Fruit fly (Drosophila melanogaster) whole organism, embryonic: ENCODE results near the gene CG8907.

Experiments used
- Atf3 ChIP-seq: fragments of 200-800 bp; sonication (Bioruptor generic); optimal IDR thresholded peaks from 3 replicates; lab custom pipeline; 2016; ENCODE audit warnings: missing biosample characterization, missing genetic modification characterization
- CG10959 ChIP-seq: fragments of 200-800 bp; sonication (Bioruptor generic); IDR thresholded peaks from 2 replicates; pipeline ENCODE4 v1.3.6; 2022; ENCODE audit warnings: missing biosample characterization, missing genetic modification characterization
- CG12299 ChIP-seq: fragments of 200-800 bp; sonication (Bioruptor generic); optimal IDR thresholded peaks from 2 replicates; lab custom pipeline; 2018; ENCODE audit warnings: missing biosample characterization, mild to moderate bottlenecking, missing genetic modification characterization
- CG12659 ChIP-seq: fragments of 200-800 bp; sonication (Bioruptor generic); optimal IDR thresholded peaks from 3 replicates; lab custom pipeline; 2017; ENCODE audit warnings: mild to moderate bottlenecking, missing biosample characterization, missing genetic modification reagents, missing genetic modification characterization
- CG12942 ChIP-seq: fragments of 200-800 bp; sonication (Bioruptor generic); optimal IDR thresholded peaks from 3 replicates; lab custom pipeline; 2016; ENCODE audit warnings: missing biosample characterization, missing genetic modification characterization
- CG14014 ChIP-seq: fragments of 200-800 bp; sonication (Bioruptor generic); IDR thresholded peaks from 2 replicates; pipeline ENCODE4 v1.3.6; 2022; ENCODE audit warnings: missing biosample characterization, missing genetic modification characterization
- CG1529 ChIP-seq: fragments of 200-800 bp; sonication (Bioruptor generic); optimal IDR thresholded peaks from 3 replicates; lab custom pipeline; 2018; ENCODE audit warnings: missing biosample characterization, missing genetic modification characterization
- CG1603 ChIP-seq: fragments of 200-800 bp; sonication (Bioruptor generic); optimal IDR thresholded peaks from 2 replicates; lab custom pipeline; 2019; ENCODE audit warnings: missing biosample characterization, mild to moderate bottlenecking, missing genetic modification characterization, moderate library complexity
- CG18764 ChIP-seq: fragments of 200-800 bp; sonication (Bioruptor generic); optimal IDR thresholded peaks from 3 replicates; lab custom pipeline; 2016; ENCODE audit warnings: missing biosample characterization, missing genetic modification characterization
- CG2116 ChIP-seq: fragments of 200-800 bp; sonication (Bioruptor generic); optimal IDR thresholded peaks from 3 replicates; lab custom pipeline; 2018; ENCODE audit warnings: missing biosample characterization, mild to moderate bottlenecking, missing genetic modification characterization
- CG2120 ChIP-seq: fragments of 200-800 bp; sonication (Bioruptor generic); optimal IDR thresholded peaks from 3 replicates; lab custom pipeline; 2016; ENCODE audit warnings: missing biosample characterization, missing genetic modification characterization
- CG2889 ChIP-seq: fragments of 200-800 bp; sonication (Bioruptor generic); IDR thresholded peaks from 3 replicates; pipeline ENCODE4 v1.3.6; 2022; ENCODE audit warnings: missing biosample characterization, missing genetic modification characterization
- CG33557 ChIP-seq: fragments of 200-800 bp; sonication (Bioruptor generic); optimal IDR thresholded peaks from 2 replicates; lab custom pipeline; 2019; ENCODE audit warnings: missing biosample characterization, mild to moderate bottlenecking, missing genetic modification characterization, moderate library complexity
- CG34376 ChIP-seq: fragments of 200-800 bp; sonication (Bioruptor generic); optimal IDR thresholded peaks from 2 replicates; lab custom pipeline; 2018; ENCODE audit warnings: missing biosample characterization, mild to moderate bottlenecking, missing genetic modification characterization
- CG6683 ChIP-seq: fragments of 200-800 bp; sonication (Bioruptor generic); optimal IDR thresholded peaks from 2 replicates; lab custom pipeline; 2017; ENCODE audit warnings: missing biosample characterization, mild to moderate bottlenecking, missing genetic modification characterization, missing genetic modification reagents
- CG6689 ChIP-seq: fragments of 200-800 bp; sonication (Bioruptor generic); IDR thresholded peaks from 2 replicates; pipeline ENCODE4 v1.3.6; 2022; ENCODE audit warnings: missing biosample characterization, missing genetic modification characterization
- CG7357 ChIP-seq: fragments of 200-800 bp; sonication (Bioruptor generic); IDR thresholded peaks from 3 replicates; pipeline ENCODE4 v1.3.6; 2022; ENCODE audit warnings: missing biosample characterization, missing genetic modification characterization
- CG7786 ChIP-seq: fragments of 200-800 bp; sonication (Bioruptor generic); optimal IDR thresholded peaks from 2 replicates; lab custom pipeline; 2016; ENCODE audit warnings: missing biosample characterization, missing genetic modification characterization
- CHES-1-like ChIP-seq: fragments of 200-800 bp; sonication (Bioruptor generic); optimal IDR thresholded peaks from 2 replicates; lab custom pipeline; 2016; ENCODE audit warnings: missing biosample characterization, missing genetic modification characterization
- Camta ChIP-seq: fragments of 200-800 bp; sonication (Bioruptor generic); optimal IDR thresholded peaks from 2 replicates; lab custom pipeline; 2016; ENCODE audit warnings: missing biosample characterization, missing genetic modification characterization
- E2f2 ChIP-seq: fragments of 200-800 bp; sonication (Bioruptor generic); IDR thresholded peaks from 2 replicates; pipeline ENCODE4 v1.3.6; 2022; ENCODE audit warnings: missing biosample characterization, missing genetic modification characterization
- H15 ChIP-seq: fragments of 200-800 bp; sonication (Bioruptor generic); IDR thresholded peaks from 3 replicates; pipeline ENCODE4 v1.3.6; 2022; ENCODE audit warnings: missing biosample characterization, missing genetic modification characterization
- Jarid2 ChIP-seq: fragments of 200-800 bp; sonication (Bioruptor generic); optimal IDR thresholded peaks from 3 replicates; lab custom pipeline; 2017; ENCODE audit warnings: mild to moderate bottlenecking, missing biosample characterization, missing genetic modification reagents, missing genetic modification characterization
- Lhr ChIP-seq: fragments of 200-800 bp; sonication (Bioruptor generic); optimal IDR thresholded peaks from 3 replicates; lab custom pipeline; 2017; ENCODE audit warnings: mild to moderate bottlenecking, missing biosample characterization, missing genetic modification reagents, missing genetic modification characterization
- Lpt ChIP-seq: fragments of >200 bp; optimal IDR thresholded peaks from 2 replicates; lab custom pipeline; 2018; ENCODE audit warnings: missing biosample characterization, missing genetic modification characterization
- Sin3A ChIP-seq: fragments of >200 bp; optimal IDR thresholded peaks from 2 replicates; lab custom pipeline; 2018
- Xbp1 ChIP-seq: fragments of 200-800 bp; sonication (Bioruptor generic); optimal IDR thresholded peaks from 3 replicates; lab custom pipeline; 2016; ENCODE audit warnings: missing biosample characterization, mild to moderate bottlenecking, missing genetic modification characterization
- Xrp1 ChIP-seq: fragments of 200-800 bp; sonication (Bioruptor generic); IDR thresholded peaks from 2 replicates; pipeline ENCODE4 v1.3.6; 2022; ENCODE audit warnings: missing biosample characterization, missing genetic modification characterization
- ap ChIP-seq: fragments of 200-800 bp; sonication (Bioruptor generic); IDR thresholded peaks from 2 replicates; pipeline ENCODE4 v1.3.6; 2022; ENCODE audit warnings: missing biosample characterization, missing genetic modification characterization
- cwo ChIP-seq: fragments of 200-800 bp; sonication (Bioruptor generic); optimal IDR thresholded peaks from 3 replicates; lab custom pipeline; 2017; ENCODE audit warnings: missing biosample characterization, missing genetic modification characterization, mild to moderate bottlenecking, moderate library complexity, missing genetic modification reagents
- disco-r ChIP-seq: fragments of 200-800 bp; sonication (Bioruptor generic); optimal IDR thresholded peaks from 2 replicates; lab custom pipeline; 2016; ENCODE audit warnings: missing biosample characterization, missing genetic modification characterization
- ewg ChIP-seq: fragments of 200-800 bp; sonication (Bioruptor generic); optimal IDR thresholded peaks from 3 replicates; lab custom pipeline; 2017; ENCODE audit warnings: mild to moderate bottlenecking, missing biosample characterization, missing genetic modification reagents, missing genetic modification characterization
- fd64A ChIP-seq: fragments of 200-800 bp; sonication (Bioruptor generic); optimal IDR thresholded peaks from 3 replicates; lab custom pipeline; 2018; ENCODE audit warnings: missing biosample characterization, mild to moderate bottlenecking, missing genetic modification characterization
- fru ChIP-seq: fragments of >200 bp; optimal IDR thresholded peaks from 2 replicates; lab custom pipeline; 2017
- gcm2 ChIP-seq: fragments of 200-800 bp; sonication (Bioruptor generic); optimal IDR thresholded peaks from 2 replicates; lab custom pipeline; 2016; ENCODE audit warnings: missing biosample characterization, missing genetic modification characterization
- gem ChIP-seq: fragments of 200-800 bp; sonication (Bioruptor generic); optimal IDR thresholded peaks from 2 replicates; lab custom pipeline; 2019; ENCODE audit warnings: missing biosample characterization, mild to moderate bottlenecking, missing genetic modification characterization, moderate library complexity
- grau ChIP-seq: fragments of 200-800 bp; optimal IDR thresholded peaks from 3 replicates; lab custom pipeline; 2019; ENCODE audit warnings: missing biosample characterization, mild to moderate bottlenecking, missing genetic modification characterization, moderate library complexity
- gsb ChIP-seq: fragments of 200-800 bp; sonication (Bioruptor generic); IDR thresholded peaks from 2 replicates; pipeline ENCODE4 v1.3.6; 2022; ENCODE audit warnings: missing biosample characterization, missing genetic modification characterization
- hbn ChIP-seq: fragments of 200-800 bp; sonication (Bioruptor generic); IDR thresholded peaks from 2 replicates; pipeline ENCODE4 v1.3.6; 2022; ENCODE audit warnings: missing biosample characterization, missing genetic modification characterization; ENCODE audit not compliant: partially characterized antibody
- luna ChIP-seq: fragments of 200-800 bp; sonication (Bioruptor generic); optimal IDR thresholded peaks from 2 replicates; lab custom pipeline; 2016; ENCODE audit warnings: missing biosample characterization, missing genetic modification characterization
- pfk ChIP-seq: fragments of 200-800 bp; sonication (Bioruptor generic); optimal IDR thresholded peaks from 2 replicates; lab custom pipeline; 2018; ENCODE audit warnings: missing biosample characterization, mild to moderate bottlenecking, missing genetic modification characterization, moderate library complexity
- pum ChIP-seq: fragments of 200-800 bp; sonication (Bioruptor generic); optimal IDR thresholded peaks from 2 replicates; lab custom pipeline; 2016; ENCODE audit warnings: missing biosample characterization, missing genetic modification characterization
- repo ChIP-seq: fragments of 200-800 bp; sonication (Bioruptor generic); optimal IDR thresholded peaks from 2 replicates; lab custom pipeline; 2016; ENCODE audit warnings: missing biosample characterization, missing genetic modification characterization
- sc ChIP-seq, 3 experiments: fragments of >200 bp in 2 of 3; fragments of 200-800 bp in 1 of 3; sonication (Bioruptor generic) in 1 of 3; optimal IDR thresholded peaks; 2 replicates in 2 of 3; 3 replicates in 1 of 3; lab custom pipeline; 2017; ENCODE audit warnings: mild to moderate bottlenecking in 1 of 3, missing biosample characterization in 1 of 3, missing genetic modification characterization in 1 of 3, missing genetic modification reagents in 1 of 3
- seq ChIP-seq: fragments of 200-800 bp; sonication (Bioruptor generic); IDR thresholded peaks from 2 replicates; pipeline ENCODE4 v1.3.6; 2022; ENCODE audit warnings: missing biosample characterization, missing genetic modification characterization
- stwl ChIP-seq: fragments of 200-800 bp; sonication (Bioruptor generic); optimal IDR thresholded peaks from 3 replicates; lab custom pipeline; 2018; ENCODE audit warnings: missing biosample characterization, mild to moderate bottlenecking, missing genetic modification characterization, moderate library complexity
- tna ChIP-seq: fragments of 200-800 bp; sonication (Bioruptor generic); IDR thresholded peaks from 2 replicates; pipeline ENCODE4 v1.3.6; 2022; ENCODE audit warnings: missing biosample characterization, missing genetic modification characterization; ENCODE audit not compliant: partially characterized antibody
- vfl ChIP-seq: fragments of 200-800 bp; sonication (Bioruptor generic); optimal IDR thresholded peaks from 2 replicates; lab custom pipeline; 2016; ENCODE audit warnings: missing biosample characterization, missing genetic modification characterization
- yki ChIP-seq: fragments of >200 bp; optimal IDR thresholded peaks from 3 replicates; lab custom pipeline; 2018
- z ChIP-seq: fragments of 200-800 bp; sonication (Bioruptor generic); IDR thresholded peaks from 3 replicates; pipeline ENCODE4 v1.3.6; 2022; ENCODE audit warnings: missing biosample characterization, missing genetic modification characterization
- zfh1 ChIP-seq: fragments of 200-800 bp; sonication (Bioruptor generic); IDR thresholded peaks from 3 replicates; pipeline ENCODE4 v1.3.6; 2022; ENCODE audit warnings: missing biosample characterization, missing genetic modification characterization

CG8907 gene

dm6 chr3R:17056183-17056904 is 48.3 kb downstream of the CG8907 start (continued):
- TF ChIP-seq gcm2 (GFP tag; lab: Kevin White, UChicago) (no peak), Lpt (GFP tag; lab: Kevin White, UChicago) (peak; percentile 85), yki (lab: Kevin White, UChicago) (no peak), CG2889 (GFP tag; lab: Robert Waterston, UW) (no peak), CG2120 (GFP tag; lab: Kevin White, UChicago) (peak; percentile 15), repo (no peak), vfl (no peak), CG12942 (GFP tag; lab: Kevin White, UChicago) (no peak), fd64A (GFP tag; lab: Kevin White, UChicago) (no peak), gsb (GFP tag; lab: Robert Waterston, UW) (no peak), CG12659 (GFP tag; lab: Kevin White, UChicago) (no peak), ewg (no peak), grau (tag; lab: Kevin White, UChicago) (peak; percentile 24), CG2116 (GFP tag; lab: Kevin White, UChicago) (peak; percentile 14), CG14014 (no peak; the same call in 1 of the 2 replicates), hbn (GFP tag; lab: Robert Waterston, UW) (no peak; the same call in 1 of the 2 replicates), CG7786 (GFP tag; lab: Kevin White, UChicago) (no peak), pfk (GFP tag; lab: Kevin White, UChicago) (peak; percentile 96), CG34376 (GFP tag; lab: Kevin White, UChicago) (peak; percentile 69), Camta (no peak), CG12299 (peak; percentile 45), luna (GFP tag; lab: Kevin White, UChicago) (no peak), seq (GFP tag; lab: Robert Waterston, UW) (no peak), E2f2 (GFP tag; lab: Robert Waterston, UW) (peak; percentile 33; the same call in 1 of the 2 replicates), CG18764 (no peak), CG1529 (no peak), stwl (no peak), CG6683 (no peak), CHES-1-like (peak; percentile 37), Xbp1 (no peak), CG6689 (GFP tag; lab: Robert Waterston, UW) (no peak), disco-r (GFP tag; lab: Kevin White, UChicago) (no peak), H15 (GFP tag; lab: Robert Waterston, UW) (no peak), Sin3A (no peak), CG33557 (GFP tag; lab: Kevin White, UChicago) (no peak), fru (lab: Kevin White, UChicago) (no peak), sc (optimal IDR thresholded peaks at IDR 0.05; lab: Kevin White, UChicago) (no peak), sc (GFP tag; optimal IDR thresholded peaks at IDR 0.05; lab: Kevin White, UChicago) (no peak), Lhr (no peak), Atf3 (peak; percentile 77), ap (GFP tag; lab: Robert Waterston, UW) (no peak), CG7357 (GFP tag; lab: Robert Waterston, UW) (no peak), gem (no peak), tna (GFP tag; lab: Robert Waterston, UW) (no peak), zfh1 (GFP tag; lab: Robert Waterston, UW) (0 out of 3 replicates have a peak, but pooled peaks have one; percentile 52), Jarid2 (GFP tag; lab: Kevin White, UChicago) (peak; percentile 15), cwo (GFP tag; lab: Kevin White, UChicago) (peak; percentile 81), Xrp1 (no peak), CG10959 (GFP tag; lab: Robert Waterston, UW) (no peak), CG1603 (tag; lab: Kevin White, UChicago) (no peak), pum (GFP tag; lab: Kevin White, UChicago) (peak; percentile 11), z (GFP tag; lab: Robert Waterston, UW) (peak; percentile 77)
